Worm (Caenorhabditis elegans) whole organism, L4 larva: ENCODE results near the gene C25E10.10.

Experiments used
- D1046.2 ChIP-seq: fragments of 200-800 bp; sonication (Bioruptor generic); IDR thresholded peaks from 2 replicates; pipeline ENCODE4 v1.3.6; 2022; ENCODE audit warnings: missing genetic modification characterization, missing compliant biosample characterization
- F37D6.2 ChIP-seq: sonication (generic microtip); optimal IDR thresholded peaks from 2 replicates; lab custom pipeline; 2016; ENCODE audit warnings: mild to moderate bottlenecking, missing genetic modification characterization, missing compliant biosample characterization
- F44E2.7 ChIP-seq: fragments of 200-800 bp; sonication (Bioruptor generic); IDR thresholded peaks from 2 replicates; pipeline ENCODE4 v2.1.2; 2022; ENCODE audit warnings: missing genetic modification characterization, missing compliant biosample characterization
- F49E8.2 ChIP-seq: sonication (generic microtip); optimal IDR thresholded peaks from 2 replicates; lab custom pipeline; 2016; ENCODE audit warnings: missing compliant biosample characterization, mild to moderate bottlenecking, missing genetic modification characterization, borderline replicate concordance
- R02D3.7 ChIP-seq: fragments of 150-350 bp; sonication (generic microtip); optimal IDR thresholded peaks from 3 replicates; lab custom pipeline; 2014; ENCODE audit warnings: missing biosample characterization, missing genetic modification characterization
- T26A8.4 ChIP-seq: fragments of 200-800 bp; sonication (Bioruptor generic); IDR thresholded peaks from 2 replicates; pipeline ENCODE4 v1.3.6; 2022; ENCODE audit warnings: missing genetic modification characterization, missing compliant biosample characterization
- Y105C5A.15 ChIP-seq: fragments of 200-800 bp; sonication (Bioruptor generic); IDR thresholded peaks from 2 replicates; pipeline ENCODE4 v1.3.6; 2022; ENCODE audit warnings: missing genetic modification characterization, missing compliant biosample characterization
- Y5F2A.4 ChIP-seq: fragments of 200-800 bp; sonication (Bioruptor generic); optimal IDR thresholded peaks from 2 replicates; lab custom pipeline; 2018; ENCODE audit warnings: mild to moderate bottlenecking, missing genetic modification characterization, missing compliant biosample characterization
- Y75B8A.6 ChIP-seq: fragments of 200-800 bp; sonication (Bioruptor generic); IDR thresholded peaks from 2 replicates; pipeline ENCODE4 v1.3.6; 2022; ENCODE audit warnings: missing genetic modification reagents, missing genetic modification characterization, missing compliant biosample characterization
- ama-1 ChIP-seq: fragments of 150-350 bp; optimal IDR thresholded peaks from 2 replicates; lab custom pipeline; 2014; ENCODE audit warnings: inconsistent platforms, mixed read lengths
- attf-4 ChIP-seq: sonication (generic microtip); optimal IDR thresholded peaks from 3 replicates; lab custom pipeline; 2017; ENCODE audit warnings: missing biosample characterization, missing genetic modification characterization
- ceh-28 ChIP-seq: fragments of 150-350 bp; optimal IDR thresholded peaks from 2 replicates; lab custom pipeline; 2014; ENCODE audit warnings: missing biosample characterization, missing genetic modification reagents, missing genetic modification characterization
- ceh-62 ChIP-seq: sonication (generic microtip); optimal IDR thresholded peaks from 2 replicates; lab custom pipeline; 2017; ENCODE audit warnings: missing biosample characterization, missing genetic modification characterization
- cey-2 ChIP-seq: sonication (generic microtip); optimal IDR thresholded peaks from 3 replicates; lab custom pipeline; 2017; ENCODE audit warnings: missing genetic modification characterization, mild to moderate bottlenecking, missing compliant biosample characterization, antibody characterized with exemption, borderline replicate concordance; ENCODE audit not compliant: insufficient read depth
- daf-12 ChIP-seq: fragments of 150-350 bp; optimal IDR thresholded peaks from 2 replicates; lab custom pipeline; 2014; ENCODE audit warnings: missing biosample characterization, missing genetic modification reagents, missing genetic modification characterization
- daf-19 ChIP-seq: fragments of 200-800 bp; sonication (Bioruptor generic); conservative IDR thresholded peaks from 2 replicates; pipeline ENCODE4 v1.3.6; 2022; ENCODE audit warnings: missing genetic modification characterization, missing compliant biosample characterization
- daf-8 ChIP-seq: fragments of 200-800 bp; sonication (Bioruptor generic); IDR thresholded peaks from 2 replicates; pipeline ENCODE4 v1.3.6; 2022; ENCODE audit warnings: missing genetic modification characterization, missing compliant biosample characterization
- dmd-9 ChIP-seq: fragments of 200-800 bp; sonication (Bioruptor generic); IDR thresholded peaks from 2 replicates; pipeline ENCODE4 v1.3.6; 2022; ENCODE audit warnings: missing genetic modification reagents, missing genetic modification characterization, missing compliant biosample characterization
- dpl-1 ChIP-seq: fragments of 150-350 bp; optimal IDR thresholded peaks from 2 replicates; lab custom pipeline; 2014; ENCODE audit warnings: missing biosample characterization, missing genetic modification reagents, missing genetic modification characterization
- gei-8 ChIP-seq: fragments of 200-800 bp; sonication (Bioruptor generic); optimal IDR thresholded peaks from 2 replicates; lab custom pipeline; 2018; ENCODE audit warnings: mild to moderate bottlenecking, missing genetic modification characterization, missing compliant biosample characterization
- hlh-11 ChIP-seq: fragments of 200-800 bp; sonication (Bioruptor generic); optimal IDR thresholded peaks from 2 replicates; lab custom pipeline; 2018; ENCODE audit warnings: mild to moderate bottlenecking, missing genetic modification characterization, missing compliant biosample characterization
- lim-7 ChIP-seq: fragments of 200-800 bp; sonication (Bioruptor generic); IDR thresholded peaks from 2 replicates; pipeline ENCODE4 v1.3.6; 2022; ENCODE audit warnings: missing genetic modification characterization, missing compliant biosample characterization
- lin-38 ChIP-seq: fragments of 200-800 bp; sonication (Bioruptor generic); IDR thresholded peaks from 2 replicates; pipeline ENCODE4 v1.3.6; 2022; ENCODE audit warnings: missing genetic modification reagents, missing genetic modification characterization, missing compliant biosample characterization
- madf-9 ChIP-seq: fragments of 200-800 bp; sonication (Bioruptor generic); conservative IDR thresholded peaks from 2 replicates; pipeline ENCODE4 v1.3.6; 2022; ENCODE audit warnings: missing genetic modification reagents, missing genetic modification characterization, missing compliant biosample characterization
- mxl-2 ChIP-seq: fragments of 200-800 bp; sonication (Bioruptor generic); conservative IDR thresholded peaks from 2 replicates; pipeline ENCODE4 v1.3.6; 2022; ENCODE audit warnings: missing genetic modification reagents, missing genetic modification characterization, missing compliant biosample characterization
- mxl-3 ChIP-seq: fragments of 200-800 bp; sonication (Bioruptor generic); optimal IDR thresholded peaks from 2 replicates; lab custom pipeline; 2018; ENCODE audit warnings: mild to moderate bottlenecking, missing genetic modification characterization, missing compliant biosample characterization
- nhr-102 ChIP-seq: sonication (generic microtip); optimal IDR thresholded peaks from 2 replicates; lab custom pipeline; 2016; ENCODE audit warnings: mild to moderate bottlenecking, missing genetic modification characterization, moderate library complexity, missing compliant biosample characterization
- nhr-11 ChIP-seq: fragments of 150-350 bp; optimal IDR thresholded peaks from 2 replicates; lab custom pipeline; 2014; ENCODE audit warnings: missing biosample characterization, missing genetic modification characterization
- nhr-237 ChIP-seq: sonication (generic microtip); optimal IDR thresholded peaks from 2 replicates; lab custom pipeline; 2017; ENCODE audit warnings: missing biosample characterization, missing genetic modification characterization
- nhr-25 ChIP-seq: sonication (generic microtip); optimal IDR thresholded peaks from 2 replicates; lab custom pipeline; 2017; ENCODE audit warnings: missing genetic modification characterization, mild to moderate bottlenecking, missing compliant biosample characterization, antibody characterized with exemption, moderate library complexity, borderline replicate concordance; ENCODE audit not compliant: insufficient read depth
- nhr-28 ChIP-seq: fragments of 150-350 bp; optimal IDR thresholded peaks from 2 replicates; lab custom pipeline; 2014; ENCODE audit warnings: missing biosample characterization, missing genetic modification characterization
- nhr-41 ChIP-seq: fragments of 200-800 bp; sonication (Bioruptor generic); IDR thresholded peaks from 2 replicates; pipeline ENCODE4 v1.3.6; 2022; ENCODE audit warnings: missing genetic modification reagents, missing genetic modification characterization, missing compliant biosample characterization
- nhr-42 ChIP-seq: fragments of 200-800 bp; sonication (Bioruptor generic); IDR thresholded peaks from 2 replicates; pipeline ENCODE4 v1.3.6; 2022; ENCODE audit warnings: missing genetic modification characterization, missing compliant biosample characterization
- nhr-76 ChIP-seq: fragments of 150-350 bp; optimal IDR thresholded peaks from 2 replicates; lab custom pipeline; 2014; ENCODE audit warnings: missing biosample characterization, missing genetic modification characterization
- pha-4 ChIP-seq, 2 experiments: fragments of 150-350 bp in 1 of 2; fragments of 200-800 bp in 1 of 2; sonication (Bioruptor generic) in 1 of 2; IDR thresholded peaks in 1 of 2; optimal IDR thresholded peaks in 1 of 2; 2 replicates each; pipeline versions ENCODE4 v1.3.6 to Lab custom; 2014 to 2022; ENCODE audit warnings: missing genetic modification characterization in 2 of 2, missing genetic modification reagents in 2 of 2, missing biosample characterization in 1 of 2, missing compliant biosample characterization in 1 of 2
- rbr-2 ChIP-seq: sonication (generic microtip); optimal IDR thresholded peaks from 2 replicates; lab custom pipeline; 2016; ENCODE audit warnings: missing genotype, missing genetic modification characterization, missing compliant biosample characterization
- sdz-12 ChIP-seq: fragments of 200-800 bp; sonication (Bioruptor generic); optimal IDR thresholded peaks from 2 replicates; lab custom pipeline; 2018; ENCODE audit warnings: mild to moderate bottlenecking, missing genetic modification characterization, missing compliant biosample characterization
- set-16 ChIP-seq: fragments of 200-800 bp; sonication (Bioruptor generic); IDR thresholded peaks from 2 replicates; pipeline ENCODE4 v1.3.6; 2022; ENCODE audit warnings: missing genetic modification reagents, missing genetic modification characterization, missing compliant biosample characterization
- skn-1 ChIP-seq: fragments of 150-350 bp; optimal IDR thresholded peaks from 2 replicates; lab custom pipeline; 2014; ENCODE audit warnings: missing biosample characterization, missing genetic modification characterization
- snpc-1.2 ChIP-seq: fragments of 200-800 bp; sonication (Bioruptor generic); IDR thresholded peaks from 2 replicates; pipeline ENCODE4 v1.3.6; 2022; ENCODE audit warnings: missing genetic modification reagents, missing genetic modification characterization, missing compliant biosample characterization
- snpc-4 ChIP-seq: fragments of 150-350 bp; optimal IDR thresholded peaks from 2 replicates; lab custom pipeline; 2014; ENCODE audit warnings: missing biosample characterization, missing genetic modification characterization
- spr-1 ChIP-seq: sonication (generic microtip); optimal IDR thresholded peaks from 2 replicates; lab custom pipeline; 2016; ENCODE audit warnings: mild to moderate bottlenecking, missing genetic modification characterization, missing compliant biosample characterization
- spr-3 ChIP-seq: fragments of 200-800 bp; sonication (Bioruptor generic); optimal IDR thresholded peaks from 2 replicates; lab custom pipeline; 2018; ENCODE audit warnings: mild to moderate bottlenecking, missing genetic modification characterization, missing compliant biosample characterization
- tra-1 ChIP-seq: fragments of 200-800 bp; sonication (Bioruptor generic); IDR thresholded peaks from 2 replicates; pipeline ENCODE4 v1.3.6; 2022; ENCODE audit warnings: missing genetic modification reagents, missing genetic modification characterization, missing compliant biosample characterization
- unc-130 ChIP-seq: sonication (generic microtip); optimal IDR thresholded peaks from 2 replicates; lab custom pipeline; 2016; ENCODE audit warnings: missing genetic modification reagents, missing genetic modification characterization, missing compliant biosample characterization
- unc-62 ChIP-seq, 3 experiments: fragments of 150-350 bp in 1 of 3; sonication (generic microtip); optimal IDR thresholded peaks in 2 of 3; peaks in 1 of 3; 1 replicate in 1 of 3; 2 replicates in 2 of 3; lab custom pipeline; 2014 to 2017; ENCODE audit warnings: missing biosample characterization in 3 of 3, missing genetic modification characterization in 3 of 3, missing genetic modification reagents in 3 of 3, missing genotype in 1 of 3
- vab-7 ChIP-seq: fragments of 200-800 bp; sonication (Bioruptor generic); IDR thresholded peaks from 2 replicates; pipeline ENCODE4 v1.3.6; 2022; ENCODE audit warnings: missing genetic modification reagents, missing genetic modification characterization, missing compliant biosample characterization
- zag-1 ChIP-seq: fragments of 150-350 bp; optimal IDR thresholded peaks from 2 replicates; lab custom pipeline; 2014; ENCODE audit warnings: missing biosample characterization, missing genetic modification characterization
- zfp-2 ChIP-seq: sonication (generic microtip); optimal IDR thresholded peaks from 2 replicates; lab custom pipeline; 2016; ENCODE audit warnings: mild to moderate bottlenecking, missing genetic modification characterization, missing compliant biosample characterization
- zip-11 ChIP-seq: fragments of 200-800 bp; sonication (Bioruptor generic); IDR thresholded peaks from 2 replicates; pipeline ENCODE4 v1.3.6; 2022; ENCODE audit warnings: missing genetic modification characterization, missing compliant biosample characterization
- ztf-7 ChIP-seq: fragments of 150-350 bp; optimal IDR thresholded peaks from 2 replicates; lab custom pipeline; 2014; ENCODE audit warnings: missing biosample characterization, missing genetic modification characterization

The C25E10.10 gene

ce11 chrV:9094060-9094628 is 38.0 kb upstream of the C25E10.10 start (continued):
- no peak for TF ChIP-seq spr-3 (GFP tag; lab: Kevin White, UChicago)
- no peak for TF ChIP-seq F49E8.2 (tag; lab: Kevin White, UChicago)
- TF ChIP-seq nhr-11 (tag; lab: Kevin White, UChicago): peak; percentile 68
- TF ChIP-seq nhr-25 (tag; lab: Kevin White, UChicago): no peak
- no peak for TF ChIP-seq unc-130 (GFP tag; lab: Kevin White, UChicago)
- TF ChIP-seq gei-8 (GFP tag; lab: Kevin White, UChicago): no peak
- TF ChIP-seq F37D6.2 (tag; lab: Kevin White, UChicago): no peak
- no peak for TF ChIP-seq pha-4 (GFP tag; IDR thresholded peaks at IDR 0.05; lab: Robert Waterston, UW)
- peak; percentile 52 for TF ChIP-seq pha-4 (tag; optimal IDR thresholded peaks at IDR 0.05; lab: Kevin White, UChicago)
- no peak for TF ChIP-seq zag-1
- no peak for TF ChIP-seq sdz-12
- TF ChIP-seq cey-2: no peak
- no peak for TF ChIP-seq tra-1
- no peak for TF ChIP-seq daf-12 (tag; lab: Kevin White, UChicago)
- TF ChIP-seq skn-1 (tag; lab: Kevin White, UChicago): no peak
- TF ChIP-seq R02D3.7 (tag; lab: Kevin White, UChicago): no peak
- no peak for TF ChIP-seq dmd-9 (GFP tag; lab: Robert Waterston, UW)
- TF ChIP-seq snpc-1.2: no peak
- TF ChIP-seq ceh-62 (tag; lab: Kevin White, UChicago): no peak
- TF ChIP-seq daf-8 (GFP tag; lab: Robert Waterston, UW): no peak
- TF ChIP-seq dpl-1 (GFP tag; lab: Kevin White, UChicago): no peak
- TF ChIP-seq lin-38 (GFP tag; lab: Robert Waterston, UW): no peak
- TF ChIP-seq zfp-2 (tag; lab: Kevin White, UChicago): no peak
- TF ChIP-seq nhr-41 (GFP tag; lab: Robert Waterston, UW): no peak
- TF ChIP-seq ztf-7 (tag; lab: Kevin White, UChicago): no peak
- no peak for TF ChIP-seq nhr-76 (tag; lab: Kevin White, UChicago)
- TF ChIP-seq snpc-4: no peak
- TF ChIP-seq nhr-102 (tag; lab: Kevin White, UChicago): no peak
- TF ChIP-seq Y105C5A.15 (GFP tag; lab: Robert Waterston, UW): no peak
- no peak for TF ChIP-seq nhr-237 (tag; lab: Kevin White, UChicago)
- no peak for TF ChIP-seq Y5F2A.4
- TF ChIP-seq nhr-28: peak; percentile 80
- no peak for TF ChIP-seq attf-4 (tag; lab: Kevin White, UChicago)
- TF ChIP-seq F44E2.7 (GFP tag; lab: Robert Waterston, UW): no peak
- TF ChIP-seq madf-9 (GFP tag; lab: Robert Waterston, UW): no peak
- no peak for TF ChIP-seq Y75B8A.6
- no peak for TF ChIP-seq daf-19 (GFP tag; lab: Robert Waterston, UW)
- no peak for TF ChIP-seq nhr-42 (GFP tag; lab: Robert Waterston, UW)
- TF ChIP-seq spr-1 (tag; lab: Kevin White, UChicago): no peak
- peak; percentile 11 for TF ChIP-seq mxl-3 (GFP tag; lab: Kevin White, UChicago)
- TF ChIP-seq unc-62 (GFP tag; optimal IDR thresholded peaks at IDR 0.05 in 1 of 2; lab: Kevin White, UChicago): peak in 1 of 2 experiments; percentile 64
- TF ChIP-seq unc-62 (tag; optimal IDR thresholded peaks at IDR 0.05; lab: Kevin White, UChicago): no peak
- no peak for TF ChIP-seq vab-7 (GFP tag; lab: Robert Waterston, UW)
- TF ChIP-seq hlh-11 (tag; lab: Kevin White, UChicago): peak; percentile 91
- TF ChIP-seq zip-11 (GFP tag; lab: Robert Waterston, UW): no peak
- TF ChIP-seq ceh-28 (tag; lab: Kevin White, UChicago): no peak
- TF ChIP-seq mxl-2 (GFP tag; lab: Robert Waterston, UW): peak; percentile 54; the same call in 1 of the 2 replicates
- TF ChIP-seq set-16 (GFP tag; lab: Robert Waterston, UW): no peak
- no peak for TF ChIP-seq rbr-2 (tag; lab: Kevin White, UChicago)
- TF ChIP-seq lim-7 (GFP tag; lab: Robert Waterston, UW): no peak
- TF ChIP-seq ama-1 (lab: Kevin White, UChicago): no peak
- no peak for TF ChIP-seq D1046.2 (GFP tag; lab: Robert Waterston, UW)
- 0 out of 2 replicates have a peak, but pooled peaks have one; percentile 27 for TF ChIP-seq T26A8.4 (GFP tag; lab: Robert Waterston, UW)
